Fruit fly (Drosophila melanogaster): Measurements from ENCODE around the gene cdm.

cdm gene

dm6 chr3R:18157459-18157858 is 25.8 kb downstream of the cdm start:
- peak; percentile 38 for TF ChIP-seq HLH106 (tag; optimal IDR thresholded peaks at IDR 0.05)
- TF ChIP-seq dmrt93B (GFP tag; optimal IDR thresholded peaks at IDR 0.05): peak; percentile 30
- peak; percentile 40 for TF ChIP-seq Sp1 (GFP tag; optimal IDR thresholded peaks at IDR 0.05)
- TF ChIP-seq foxo (GFP tag; optimal IDR thresholded peaks at IDR 0.05): peak in 1 of 2 experiments; percentile 2
- TF ChIP-seq Abd-B (GFP tag; optimal IDR thresholded peaks at IDR 0.05): no peak
- no peak for TF ChIP-seq N (GFP tag; optimal IDR thresholded peaks at IDR 0.05)
- TF ChIP-seq br (GFP tag; optimal IDR thresholded peaks at IDR 0.05): no peak

- TF ChIP-seq CG9705 (GFP tag; optimal IDR thresholded peaks at IDR 0.05): no peak
- no peak for TF ChIP-seq sage (GFP tag; optimal IDR thresholded peaks at IDR 0.05)
- TF ChIP-seq Dfd (GFP tag; optimal IDR thresholded peaks at IDR 0.05): no peak
- no peak for TF ChIP-seq Mio (GFP tag; optimal IDR thresholded peaks at IDR 0.05)
- no peak for TF ChIP-seq br (GFP tag; optimal IDR thresholded peaks at IDR 0.05)
- no peak for TF ChIP-seq woc (GFP tag; optimal IDR thresholded peaks at IDR 0.05)
- TF ChIP-seq OdsH (GFP tag; optimal IDR thresholded peaks at IDR 0.05): no peak
- TF ChIP-seq Rel (GFP tag; optimal IDR thresholded peaks at IDR 0.05): no peak
- no peak for TF ChIP-seq Rel (tag; optimal IDR thresholded peaks at IDR 0.05)
- TF ChIP-seq pan (optimal IDR thresholded peaks at IDR 0.05): no peak
- TF ChIP-seq Vsx2 (GFP tag; optimal IDR thresholded peaks at IDR 0.05; ENCODE audit: partially characterized antibody): no peak
- no peak for TF ChIP-seq Abd-B (GFP tag; optimal IDR thresholded peaks at IDR 0.05)
Observed at dm6 chr3R:18156608-18157007, 26.7 kb downstream of the cdm start.

- no peak for TF ChIP-seq sv (GFP tag; optimal IDR thresholded peaks at IDR 0.05)
- peak; percentile 5 for TF ChIP-seq Dfd (GFP tag; optimal IDR thresholded peaks at IDR 0.05)
Observed at dm6 chr3R:18153698-18154097, 29.6 kb downstream of the cdm start.

- TF ChIP-seq dmrt93B (GFP tag; optimal IDR thresholded peaks at IDR 0.05) (no peak), HLH106 (tag; optimal IDR thresholded peaks at IDR 0.05) (no peak), Rel (GFP tag; optimal IDR thresholded peaks at IDR 0.05) (no peak), Rel (tag; optimal IDR thresholded peaks at IDR 0.05) (no peak), Vsx2 (GFP tag; optimal IDR thresholded peaks at IDR 0.05; ENCODE audit: partially characterized antibody) (no peak), Hr78 (GFP tag; optimal IDR thresholded peaks at IDR 0.05) (no peak), woc (GFP tag; optimal IDR thresholded peaks at IDR 0.05) (no peak), dl (GFP tag; optimal IDR thresholded peaks at IDR 0.05; ENCODE audit: insufficient read depth in 1 of 2, partially characterized antibody in 2 of 2) (no peak), Abd-B (GFP tag; optimal IDR thresholded peaks at IDR 0.05) (no peak), rgr (GFP tag; optimal IDR thresholded peaks at IDR 0.05) (no peak), N (GFP tag; optimal IDR thresholded peaks at IDR 0.05) (no peak)
Observed at dm6 chr3R:18151820-18152219, 31.5 kb downstream of the cdm start, which contains the start of gene CG14316. Gene CG14316, plus strand, starts transcription at chr3R:18152120.

- peak; percentile 6 for TF ChIP-seq fru (GFP tag; optimal IDR thresholded peaks at IDR 0.05)
- TF ChIP-seq foxo (GFP tag; optimal IDR thresholded peaks at IDR 0.05): no peak
Observed at dm6 chr3R:18146629-18147028, 36.6 kb downstream of the cdm start.

dm6 chr3R:18144853-18145252 is 38.4 kb downstream of the cdm start:
- TF ChIP-seq ey (GFP tag; optimal IDR thresholded peaks at IDR 0.05) (no peak), jim (GFP tag; optimal IDR thresholded peaks at IDR 0.05) (no peak), HLH106 (tag; optimal IDR thresholded peaks at IDR 0.05) (no peak), Hr83 (GFP tag; optimal IDR thresholded peaks at IDR 0.05; ENCODE audit: poor library complexity, severe bottlenecking) (no peak), Sp1 (GFP tag; optimal IDR thresholded peaks at IDR 0.05) (no peak), rgr (GFP tag; optimal IDR thresholded peaks at IDR 0.05) (no peak), Hr78 (GFP tag; optimal IDR thresholded peaks at IDR 0.05) (no peak), lola (GFP tag; optimal IDR thresholded peaks at IDR 0.05) (no peak), Dif (GFP tag; optimal IDR thresholded peaks at IDR 0.05; ENCODE audit: partially characterized antibody) (no peak), sv (GFP tag; optimal IDR thresholded peaks at IDR 0.05) (no peak), Vsx2 (GFP tag; optimal IDR thresholded peaks at IDR 0.05; ENCODE audit: partially characterized antibody) (no peak)

- TF ChIP-seq Dfd (GFP tag; optimal IDR thresholded peaks at IDR 0.05) (peak; percentile 89), woc (GFP tag; optimal IDR thresholded peaks at IDR 0.05) (no peak), jim (GFP tag; optimal IDR thresholded peaks at IDR 0.05) (no peak), ey (GFP tag; optimal IDR thresholded peaks at IDR 0.05) (no peak)
Observed at dm6 chr3R:18130720-18131119, 52.6 kb downstream of the cdm start.
